Fruit fly (Drosophila melanogaster): ENCODE data around the gene CG15021.

CG15021 gene

dm6 chr3L:4461454-4462045 is 25.0 kb downstream of the CG15021 start, which contains the start of gene CG15023 (continued):
- 0 out of 2 replicates have a peak, but pooled peaks have one; percentile 19 for TF ChIP-seq CG11247 (GFP tag; IDR thresholded peaks at IDR 0.05)
- no peak for TF ChIP-seq maf-S (GFP tag; optimal IDR thresholded peaks at IDR 0.05)
- TF ChIP-seq CG15269 (tag; optimal IDR thresholded peaks at IDR 0.05) = peak; percentile 67
- 0 out of 3 replicates have a peak, but pooled peaks have one; percentile 36 for TF ChIP-seq ci (GFP tag; IDR thresholded peaks at IDR 0.05)
- TF ChIP-seq CG8281 (tag; optimal IDR thresholded peaks at IDR 0.05) = no peak
- TF ChIP-seq tin (GFP tag; optimal IDR thresholded peaks at IDR 0.05) = no peak
- TF ChIP-seq nau (GFP tag; optimal IDR thresholded peaks at IDR 0.05) = no peak
- peak in 1 of 2 experiments; percentile 6 for TF ChIP-seq dpn (GFP tag; optimal IDR thresholded peaks at IDR 0.05)
- TF ChIP-seq eve (GFP tag; optimal IDR thresholded peaks at IDR 0.05) = no peak
- TF ChIP-seq fru (optimal IDR thresholded peaks at IDR 0.05) = no peak
- TF ChIP-seq CG8924 (tag; optimal IDR thresholded peaks at IDR 0.05) = peak; percentile 19
- peak; percentile 43 for TF ChIP-seq Rfx (GFP tag; IDR thresholded peaks at IDR 0.05)
- no peak for TF ChIP-seq wdn (GFP tag; IDR thresholded peaks at IDR 0.05)
- no peak for TF ChIP-seq CG5180 (GFP tag; optimal IDR thresholded peaks at IDR 0.05)
- peak; percentile 69 for TF ChIP-seq Med (GFP tag)
- 0 out of 3 replicates have a peak, but pooled peaks have one; percentile 27 for TF ChIP-seq CG34422 (GFP tag; IDR thresholded peaks at IDR 0.05)
- peak; percentile 28 for TF ChIP-seq unpg (GFP tag; optimal IDR thresholded peaks at IDR 0.05)
- peak; percentile 36 for TF ChIP-seq CG15514 (GFP tag; optimal IDR thresholded peaks at IDR 0.05)
- TF ChIP-seq PHDP (tag; optimal IDR thresholded peaks at IDR 0.05) = peak; percentile 30
- TF ChIP-seq CG7928 (GFP tag; optimal IDR thresholded peaks at IDR 0.05) = no peak
- no peak for TF ChIP-seq otp (GFP tag; IDR thresholded peaks at IDR 0.05)
- TF ChIP-seq Ets65A (GFP tag) = peak; percentile 12
- TF ChIP-seq lab (GFP tag; optimal IDR thresholded peaks at IDR 0.05) = peak; percentile 47
- 0 out of 4 replicates have a peak, but pooled peaks have one; percentile 39 for TF ChIP-seq chinmo (GFP tag; IDR thresholded peaks at IDR 0.05; ENCODE audit: partially characterized antibody)
- TF ChIP-seq D19B (GFP tag; optimal IDR thresholded peaks at IDR 0.05) = no peak
- no peak; the same call in 2 of the 3 replicates for TF ChIP-seq so (GFP tag; IDR thresholded peaks at IDR 0.05)
- no peak for TF ChIP-seq CG14965 (GFP tag; optimal IDR thresholded peaks at IDR 0.05; ENCODE audit: borderline replicate concordance)
- no peak for TF ChIP-seq croc (GFP tag; conservative IDR thresholded peaks at IDR 0.05)
- no peak for TF ChIP-seq CG30431 (GFP tag; optimal IDR thresholded peaks at IDR 0.05)
- TF ChIP-seq CG10431 (GFP tag; optimal IDR thresholded peaks at IDR 0.05) = no peak
- no peak for TF ChIP-seq nerfin-2 (GFP tag; IDR thresholded peaks at IDR 0.05; ENCODE audit: partially characterized antibody)
- TF ChIP-seq prd (optimal IDR thresholded peaks at IDR 0.05) = no peak
- TF ChIP-seq prd (GFP tag; IDR thresholded peaks at IDR 0.05) = 0 out of 3 replicates have a peak, but pooled peaks have one; percentile 21
- no peak for TF ChIP-seq CG8388 (GFP tag; optimal IDR thresholded peaks at IDR 0.05)
- TF ChIP-seq Dek (tag; optimal IDR thresholded peaks at IDR 0.05) = no peak
- TF ChIP-seq chm (GFP tag; IDR thresholded peaks at IDR 0.05) = no peak
- TF ChIP-seq CG17829 (tag; optimal IDR thresholded peaks at IDR 0.05) = no peak
- peak; percentile 16 for TF ChIP-seq CG12769 (tag; optimal IDR thresholded peaks at IDR 0.05)
- peak; percentile 0 for TF ChIP-seq Sox100B (GFP tag; optimal IDR thresholded peaks at IDR 0.05)
- TF ChIP-seq Aef1 (GFP tag; IDR thresholded peaks at IDR 0.05) = peak; percentile 38; the same call in 2 of the 3 replicates
- no peak for TF ChIP-seq CG7745 (tag; optimal IDR thresholded peaks at IDR 0.05)
- 0 out of 2 replicates have a peak, but pooled peaks have one; percentile 7 for TF ChIP-seq danr (GFP tag; IDR thresholded peaks at IDR 0.05)
- TF ChIP-seq CG9437 (GFP tag; optimal IDR thresholded peaks at IDR 0.05) = peak; percentile 14
- TF ChIP-seq CG31441 (GFP tag; IDR thresholded peaks at IDR 0.05) = 0 out of 2 replicates have a peak, but pooled peaks have one; percentile 26
- TF ChIP-seq Hsf (GFP tag; optimal IDR thresholded peaks at IDR 0.05) = peak; percentile 21
- TF ChIP-seq Sry-δ (GFP tag; optimal IDR thresholded peaks at IDR 0.05) = no peak
- TF ChIP-seq run (tag; optimal IDR thresholded peaks at IDR 0.05) = no peak
- TF ChIP-seq CG31365 (tag; optimal IDR thresholded peaks at IDR 0.05) = no peak
- TF ChIP-seq CG32767 (GFP tag; IDR thresholded peaks at IDR 0.05) = 0 out of 2 replicates have a peak, but pooled peaks have one; percentile 18
- TF ChIP-seq dan (GFP tag; IDR thresholded peaks at IDR 0.05) = no peak
